Worm (Caenorhabditis elegans) whole organism, L1 larva: Measurements from ENCODE around the gene ZK218.4.

ENCODE experiments used
- ceh-82 ChIP-seq, 3 experiments: fragments of 150-350 bp in 1 of 3; sonication (generic microtip) in 2 of 3; optimal IDR thresholded peaks; 2 replicates each; lab custom pipeline; 2014 to 2017; ENCODE audit warnings: missing biosample characterization in 3 of 3, missing genetic modification characterization in 3 of 3
- dsc-1 ChIP-seq: sonication (generic microtip); optimal IDR thresholded peaks from 2 replicates; lab custom pipeline; 2016; ENCODE audit warnings: mild to moderate bottlenecking, missing genetic modification characterization, missing compliant biosample characterization
- elt-2 ChIP-seq: sonication (generic microtip); optimal IDR thresholded peaks from 2 replicates; lab custom pipeline; 2016; ENCODE audit warnings: missing genetic modification characterization, mild to moderate bottlenecking, inconsistent platforms, missing compliant biosample characterization, missing genetic modification reagents
- hpl-2 ChIP-seq: fragments of 150-350 bp; optimal IDR thresholded peaks from 2 replicates; lab custom pipeline; 2014; ENCODE audit warnings: missing biosample characterization, missing genetic modification reagents, missing genetic modification characterization
- isw-1 ChIP-seq: fragments of 200-800 bp; sonication (Bioruptor generic); IDR thresholded peaks from 2 replicates; pipeline ENCODE4 v1.3.6; 2022; ENCODE audit warnings: missing genetic modification characterization, missing compliant biosample characterization
- lin-35 ChIP-seq, 2 experiments: fragments of 150-350 bp; optimal IDR thresholded peaks; 2 replicates each; lab custom pipeline; 2014; ENCODE audit warnings: missing biosample characterization in 2 of 2, missing genetic modification characterization in 2 of 2, missing genetic modification reagents in 2 of 2
- mdl-1 ChIP-seq, 2 experiments: fragments of 150-350 bp; optimal IDR thresholded peaks; 2 replicates each; lab custom pipeline; 2014 to 2017; ENCODE audit warnings: missing biosample characterization in 2 of 2, missing genetic modification characterization in 2 of 2, inconsistent platforms in 1 of 2
- nhr-11 ChIP-seq: fragments of 150-350 bp; optimal IDR thresholded peaks from 2 replicates; lab custom pipeline; 2014; ENCODE audit warnings: missing biosample characterization, missing genetic modification characterization
- snu-23 ChIP-seq: sonication (generic microtip); optimal IDR thresholded peaks from 2 replicates; lab custom pipeline; 2016; ENCODE audit warnings: missing genetic modification characterization, missing compliant biosample characterization
- unc-130 ChIP-seq: fragments of 150-350 bp; optimal IDR thresholded peaks from 2 replicates; lab custom pipeline; 2017; ENCODE audit warnings: missing biosample characterization, missing genetic modification characterization, inconsistent platforms

ce11 chrV:17092262-17092661, 6.4 kb upstream of the ZK218.4 start, which contains the start of gene ZK218.1:
- TF ChIP-seq ceh-82 (tag; optimal IDR thresholded peaks at IDR 0.05; lab: Kevin White, UChicago) (no peak), mdl-1 (tag; optimal IDR thresholded peaks at IDR 0.05; lab: Kevin White, UChicago) (no peak), nhr-11 (tag; lab: Kevin White, UChicago) (no peak), unc-130 (tag; lab: Kevin White, UChicago) (no peak), elt-2 (no peak), isw-1 (GFP tag; lab: Robert Waterston, UW) (no peak), snu-23 (GFP tag; lab: Kevin White, UChicago) (no peak), hpl-2 (no peak), lin-35 (GFP tag; optimal IDR thresholded peaks at IDR 0.05; lab: Kevin White, UChicago) (no peak), dsc-1 (tag; lab: Kevin White, UChicago) (no peak)
